Worm (Caenorhabditis elegans) whole organism, L3 larva: ENCODE data around the gene klp-18.

Experiments used
- R02D3.7 ChIP-seq: fragments of 150-350 bp; optimal IDR thresholded peaks from 2 replicates; lab custom pipeline; 2014; ENCODE audit warnings: missing biosample characterization, missing genetic modification characterization
- ZK546.5 ChIP-seq: sonication (generic microtip); optimal IDR thresholded peaks from 2 replicates; lab custom pipeline; 2017; ENCODE audit warnings: missing biosample characterization, missing genetic modification characterization
- aly-2 ChIP-seq: fragments of 150-350 bp; optimal IDR thresholded peaks from 2 replicates; lab custom pipeline; 2014; ENCODE audit warnings: missing biosample characterization, missing genetic modification characterization
- ama-1 ChIP-seq: fragments of 150-350 bp; optimal IDR thresholded peaks from 2 replicates; lab custom pipeline; 2018
- ceh-16 ChIP-seq: sonication (generic microtip); optimal IDR thresholded peaks from 2 replicates; lab custom pipeline; 2017; ENCODE audit warnings: missing biosample characterization, missing genetic modification characterization
- ceh-28 ChIP-seq: fragments of 150-350 bp; optimal IDR thresholded peaks from 2 replicates; lab custom pipeline; 2014; ENCODE audit warnings: missing biosample characterization, missing genetic modification reagents, missing genetic modification characterization
- ceh-82 ChIP-seq: fragments of 150-350 bp; optimal IDR thresholded peaks from 2 replicates; lab custom pipeline; 2014; ENCODE audit warnings: missing biosample characterization, missing genetic modification characterization
- ceh-9 ChIP-seq: sonication (generic microtip); optimal IDR thresholded peaks from 2 replicates; lab custom pipeline; 2018; ENCODE audit warnings: missing biosample characterization, missing genetic modification characterization
- daf-12 ChIP-seq: fragments of 150-350 bp; optimal IDR thresholded peaks from 2 replicates; lab custom pipeline; 2014; ENCODE audit warnings: missing biosample characterization, missing genetic modification reagents, missing genetic modification characterization
- egl-27 ChIP-seq: sonication (generic microtip); optimal IDR thresholded peaks from 4 replicates; lab custom pipeline; 2017; ENCODE audit warnings: missing biosample characterization, missing genetic modification reagents, missing genetic modification characterization
- egl-5 ChIP-seq: fragments of 150-350 bp; optimal IDR thresholded peaks from 2 replicates; lab custom pipeline; 2017; ENCODE audit warnings: missing biosample characterization, missing genetic modification reagents, missing genetic modification characterization, inconsistent platforms
- elt-1 ChIP-seq: fragments of 150-350 bp; optimal IDR thresholded peaks from 2 replicates; lab custom pipeline; 2014; ENCODE audit warnings: missing biosample characterization, missing genetic modification characterization
- elt-2 ChIP-seq: sonication (generic microtip); optimal IDR thresholded peaks from 2 replicates; lab custom pipeline; 2016; ENCODE audit warnings: missing genetic modification reagents, mild to moderate bottlenecking, missing genetic modification characterization, missing compliant biosample characterization
- elt-3 ChIP-seq, 3 experiments: fragments of 150-350 bp in 1 of 3; sonication (generic microtip) in 2 of 3; optimal IDR thresholded peaks; 2 replicates in 2 of 3; 4 replicates in 1 of 3; lab custom pipeline; 2014 to 2017; ENCODE audit warnings: missing biosample characterization in 3 of 3, missing genetic modification characterization in 3 of 3
- eor-1 ChIP-seq, 2 experiments: fragments of 150-350 bp; optimal IDR thresholded peaks; 2 replicates each; lab custom pipeline; 2014 to 2018; ENCODE audit warnings: missing biosample characterization in 2 of 2, missing genetic modification characterization in 2 of 2
- fos-1 ChIP-seq: fragments of 150-350 bp; optimal IDR thresholded peaks from 2 replicates; lab custom pipeline; 2014; ENCODE audit warnings: missing biosample characterization, missing genetic modification characterization
- hmg-11 ChIP-seq: sonication (generic microtip); optimal IDR thresholded peaks from 2 replicates; lab custom pipeline; 2016; ENCODE audit warnings: missing genetic modification characterization, missing compliant biosample characterization
- lin-15B ChIP-seq: fragments of 150-350 bp; optimal IDR thresholded peaks from 2 replicates; lab custom pipeline; 2014; ENCODE audit warnings: missing biosample characterization, missing genetic modification characterization
- lin-39 ChIP-seq: fragments of 150-350 bp; optimal IDR thresholded peaks from 2 replicates; lab custom pipeline; 2018; ENCODE audit warnings: missing biosample characterization, missing genetic modification reagents, missing genetic modification characterization
- lsy-12 ChIP-seq: sonication (generic microtip); optimal IDR thresholded peaks from 2 replicates; lab custom pipeline; 2016; ENCODE audit warnings: mild to moderate bottlenecking, missing genetic modification characterization, missing compliant biosample characterization
- mdl-1 ChIP-seq: fragments of 150-350 bp; optimal IDR thresholded peaks from 2 replicates; lab custom pipeline; 2014; ENCODE audit warnings: missing biosample characterization, missing genetic modification characterization
- mml-1 ChIP-seq: fragments of 150-350 bp; sonication (generic microtip); optimal IDR thresholded peaks from 3 replicates; lab custom pipeline; 2014; ENCODE audit warnings: missing biosample characterization, missing genetic modification characterization
- nfya-1 ChIP-seq: sonication (generic microtip); optimal IDR thresholded peaks from 2 replicates; lab custom pipeline; 2017; ENCODE audit warnings: missing genetic modification characterization, mild to moderate bottlenecking, missing compliant biosample characterization, antibody characterized with exemption, moderate library complexity; ENCODE audit not compliant: insufficient read depth
- nhr-11 ChIP-seq: fragments of 150-350 bp; optimal IDR thresholded peaks from 2 replicates; lab custom pipeline; 2014; ENCODE audit warnings: missing biosample characterization, missing genetic modification characterization
- nhr-12 ChIP-seq: fragments of 150-350 bp; optimal IDR thresholded peaks from 2 replicates; lab custom pipeline; 2014; ENCODE audit warnings: missing biosample characterization, missing genetic modification characterization
- nhr-23 ChIP-seq: fragments of 150-350 bp; optimal IDR thresholded peaks from 2 replicates; lab custom pipeline; 2014; ENCODE audit warnings: missing biosample characterization, missing genetic modification reagents, missing genetic modification characterization
- nhr-25 ChIP-seq: sonication (generic microtip); optimal IDR thresholded peaks from 2 replicates; lab custom pipeline; 2017; ENCODE audit warnings: missing biosample characterization, missing genetic modification characterization
- nhr-28 ChIP-seq: fragments of 150-350 bp; optimal IDR thresholded peaks from 2 replicates; lab custom pipeline; 2014; ENCODE audit warnings: missing biosample characterization, missing genetic modification characterization
- nhr-43 ChIP-seq: sonication (generic microtip); optimal IDR thresholded peaks from 2 replicates; lab custom pipeline; 2016; ENCODE audit warnings: mild to moderate bottlenecking, missing genetic modification characterization, missing compliant biosample characterization; ENCODE audit not compliant: poor library complexity, severe bottlenecking
- nhr-67 ChIP-seq: fragments of 150-350 bp; optimal IDR thresholded peaks from 2 replicates; lab custom pipeline; 2014; ENCODE audit warnings: missing biosample characterization, missing genetic modification characterization
- nhr-77 ChIP-seq: fragments of 150-350 bp; optimal IDR thresholded peaks from 2 replicates; lab custom pipeline; 2014; ENCODE audit warnings: missing biosample characterization, missing genetic modification characterization
- pha-4 ChIP-seq: fragments of 150-350 bp; optimal IDR thresholded peaks from 2 replicates; lab custom pipeline; 2014; ENCODE audit warnings: missing biosample characterization, missing genetic modification reagents, missing genetic modification characterization
- pqm-1 ChIP-seq: fragments of 150-350 bp; optimal IDR thresholded peaks from 2 replicates; lab custom pipeline; 2017; ENCODE audit warnings: missing biosample characterization, missing genetic modification characterization, inconsistent platforms
- sea-2 ChIP-seq: fragments of 150-350 bp; sonication (generic microtip); optimal IDR thresholded peaks from 4 replicates; lab custom pipeline; 2014; ENCODE audit warnings: missing biosample characterization, missing genetic modification reagents, missing genetic modification characterization
- skn-1 ChIP-seq: fragments of 150-350 bp; optimal IDR thresholded peaks from 2 replicates; lab custom pipeline; 2014; ENCODE audit warnings: missing biosample characterization, missing genetic modification characterization
- snpc-4 ChIP-seq: fragments of 150-350 bp; optimal IDR thresholded peaks from 2 replicates; lab custom pipeline; 2014; ENCODE audit warnings: missing biosample characterization, missing genetic modification characterization
- tbx-2 ChIP-seq: sonication (generic microtip); optimal IDR thresholded peaks from 2 replicates; lab custom pipeline; 2016; ENCODE audit warnings: mild to moderate bottlenecking, missing genetic modification characterization, missing compliant biosample characterization
- unc-39 ChIP-seq: sonication (generic microtip); optimal IDR thresholded peaks from 4 replicates; lab custom pipeline; 2017; ENCODE audit warnings: missing biosample characterization, missing genetic modification characterization
- unc-62 ChIP-seq: fragments of 150-350 bp; sonication (generic microtip); optimal IDR thresholded peaks from 4 replicates; lab custom pipeline; 2014; ENCODE audit warnings: missing biosample characterization, missing genetic modification reagents, missing genetic modification characterization
- zag-1 ChIP-seq: fragments of 150-350 bp; optimal IDR thresholded peaks from 2 replicates; lab custom pipeline; 2014; ENCODE audit warnings: missing biosample characterization, missing genetic modification characterization
- ztf-11 ChIP-seq: fragments of 150-350 bp; optimal IDR thresholded peaks from 2 replicates; lab custom pipeline; 2014; ENCODE audit warnings: missing biosample characterization, missing genetic modification characterization

klp-18 gene

ce11 chrIV:7010195-7010594, 29.8 kb upstream of the klp-18 start:
- TF ChIP-seq tbx-2 (tag; lab: Kevin White, UChicago) = no peak
- TF ChIP-seq nhr-67 (tag; lab: Kevin White, UChicago) = no peak
- TF ChIP-seq ama-1 (lab: Kevin White, UChicago) = no peak
- no peak for TF ChIP-seq ceh-16
- TF ChIP-seq nhr-43 = no peak
- TF ChIP-seq R02D3.7 = no peak

DNA sequence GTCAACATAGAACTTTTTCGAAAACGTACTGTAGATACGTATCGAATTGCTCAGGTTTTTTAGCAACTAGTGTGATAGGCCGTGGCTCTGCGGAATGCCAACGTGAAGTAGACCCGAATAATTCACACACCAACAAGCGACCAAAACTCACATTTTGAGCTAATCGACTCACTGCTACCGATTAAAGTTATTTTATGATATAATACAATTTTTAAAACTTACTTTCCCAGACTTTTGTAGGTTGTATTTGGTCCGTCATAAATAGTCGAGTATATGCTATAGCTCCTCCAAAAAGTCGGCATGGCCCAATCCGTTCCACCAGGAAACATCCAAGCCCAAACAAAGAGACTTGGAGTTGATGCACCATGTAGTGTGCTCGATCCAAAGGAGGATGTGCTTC, 29.2 kb upstream of the klp-18 start, which contains the start of gene C25A8.1:
Gene C25A8.1 (plus strand): TSS at position 301 of the 400 bp plus-strand sequence.
- TF ChIP-seq zag-1 (no peak), elt-1 (no peak), nhr-25 (no peak)

- TF ChIP-seq nhr-43 = no peak
- TF ChIP-seq hmg-11 = peak; percentile 15
Observed at ce11 chrIV:7011728-7012127, 28.3 kb upstream of the klp-18 start, which contains the start of gene trxr-1. Gene trxr-1 (plus strand): TSS chrIV:7011954.

DNA sequence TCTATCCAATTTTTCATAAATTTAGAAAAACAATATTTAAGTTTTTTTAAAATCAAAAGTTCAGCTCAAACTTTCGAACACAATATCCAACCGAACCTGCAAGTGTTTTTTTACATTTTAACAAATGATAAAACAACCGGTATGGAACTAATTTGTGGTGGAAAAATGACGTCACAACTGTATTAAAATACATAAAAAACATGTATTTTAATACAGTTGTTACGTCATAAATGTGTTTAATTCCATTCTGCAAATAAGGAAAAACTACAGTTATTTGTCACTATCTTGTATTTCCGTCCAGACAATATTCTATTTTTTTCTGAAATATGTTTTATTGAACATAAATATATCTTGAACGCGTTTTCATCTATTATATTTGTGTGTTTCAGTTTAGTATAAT, 27.8 kb upstream of the klp-18 start:
- TF ChIP-seq ceh-28 (tag; lab: Kevin White, UChicago) (no peak), nhr-67 (tag; lab: Kevin White, UChicago) (no peak), lin-15B (tag; lab: Kevin White, UChicago) (no peak), mdl-1 (tag; lab: Kevin White, UChicago) (no peak), elt-1 (no peak), hmg-11 (no peak), aly-2 (no peak), nhr-23 (tag; lab: Kevin White, UChicago) (no peak), nfya-1 (tag; lab: Kevin White, UChicago) (no peak), elt-3 (tag; optimal IDR thresholded peaks at IDR 0.05; lab: Kevin White, UChicago) (no peak)

ce11 chrIV:7012731-7013445, 27.1 kb upstream of the klp-18 start:
- TF ChIP-seq pha-4 (tag; lab: Kevin White, UChicago) (peak; percentile 50), ama-1 (lab: Kevin White, UChicago) (no peak), nfya-1 (tag; lab: Kevin White, UChicago) (peak; percentile 18), lin-15B (tag; lab: Kevin White, UChicago) (peak; percentile 24), elt-2 (tag; lab: Kevin White, UChicago) (peak; percentile 18), nhr-12 (tag; lab: Kevin White, UChicago) (no peak)

DNA sequence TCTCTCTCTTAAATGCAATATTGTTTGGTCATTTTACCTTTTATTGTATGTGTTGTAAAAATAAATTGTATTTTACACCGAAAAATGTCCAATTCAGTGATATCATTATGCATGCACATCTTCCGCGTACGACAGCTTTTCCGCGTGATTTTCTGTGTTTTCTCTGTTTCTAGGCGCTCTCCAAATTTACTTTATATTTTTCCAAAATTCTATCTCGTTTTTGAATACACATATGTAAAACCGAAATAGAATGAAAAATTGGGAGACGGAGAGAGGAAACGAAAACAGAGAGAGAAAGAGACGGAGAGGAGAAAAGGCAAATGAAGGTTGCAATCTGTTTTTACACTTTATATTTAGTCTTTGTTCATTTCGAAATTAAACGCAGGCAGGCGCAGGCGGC, 23.5 kb upstream of the klp-18 start:
- TF ChIP-seq snpc-4 (tag; lab: Kevin White, UChicago) (no peak), lin-39 (no peak), ztf-11 (tag; lab: Kevin White, UChicago) (no peak), fos-1 (no peak), nhr-11 (tag; lab: Kevin White, UChicago) (no peak), nfya-1 (tag; lab: Kevin White, UChicago) (peak; percentile 57), lsy-12 (tag; lab: Kevin White, UChicago) (no peak), skn-1 (tag; lab: Kevin White, UChicago) (no peak), lin-15B (tag; lab: Kevin White, UChicago) (peak; percentile 9), hmg-11 (peak; percentile 21), egl-5 (peak; percentile 62), nhr-23 (tag; lab: Kevin White, UChicago) (peak; percentile 42), ceh-9 (tag; lab: Kevin White, UChicago) (no peak), nhr-28 (tag; lab: Kevin White, UChicago) (no peak), mml-1 (no peak), nhr-12 (tag; lab: Kevin White, UChicago) (no peak), nhr-25 (peak; percentile 53), nhr-77 (tag; lab: Kevin White, UChicago) (no peak), elt-3 (tag; optimal IDR thresholded peaks at IDR 0.05; lab: Kevin White, UChicago) (no peak), eor-1 (tag; optimal IDR thresholded peaks at IDR 0.05; lab: Kevin White, UChicago) (no peak), ama-1 (lab: Kevin White, UChicago) (no peak), unc-62 (GFP tag; lab: Kevin White, UChicago) (no peak), ceh-28 (tag; lab: Kevin White, UChicago) (no peak), egl-27 (tag; lab: Kevin White, UChicago) (no peak), ceh-82 (tag; lab: Kevin White, UChicago) (no peak), tbx-2 (tag; lab: Kevin White, UChicago) (no peak), elt-2 (tag; lab: Kevin White, UChicago) (peak; percentile 47), sea-2 (GFP tag; lab: Kevin White, UChicago) (no peak), ZK546.5 (tag; lab: Kevin White, UChicago) (no peak), unc-39 (tag; lab: Kevin White, UChicago) (no peak), mdl-1 (tag; lab: Kevin White, UChicago) (no peak), pha-4 (tag; lab: Kevin White, UChicago) (peak; percentile 75), daf-12 (tag; lab: Kevin White, UChicago) (no peak), elt-1 (no peak), pqm-1 (tag; lab: Kevin White, UChicago) (peak; percentile 68)
